Worm (Caenorhabditis elegans) whole organism, midembryonic: ENCODE measurements around the gene cdgs-1.

Source experiments
- cog-1 ChIP-seq: sonication (generic microtip); optimal IDR thresholded peaks from 2 replicates; lab custom pipeline; 2016; ENCODE audit warnings: missing genetic modification characterization, missing compliant biosample characterization
- flt-1 ChIP-seq: fragments of 200-800 bp; sonication (Bioruptor generic); IDR thresholded peaks from 2 replicates; pipeline ENCODE4 v1.3.6; 2022; ENCODE audit warnings: missing genetic modification characterization, missing compliant biosample characterization
- tab-1 ChIP-seq: fragments of 200-800 bp; sonication (Bioruptor generic); IDR thresholded peaks from 2 replicates; pipeline ENCODE4 v1.3.6; 2022; ENCODE audit warnings: missing genetic modification characterization, missing compliant biosample characterization

DNA sequence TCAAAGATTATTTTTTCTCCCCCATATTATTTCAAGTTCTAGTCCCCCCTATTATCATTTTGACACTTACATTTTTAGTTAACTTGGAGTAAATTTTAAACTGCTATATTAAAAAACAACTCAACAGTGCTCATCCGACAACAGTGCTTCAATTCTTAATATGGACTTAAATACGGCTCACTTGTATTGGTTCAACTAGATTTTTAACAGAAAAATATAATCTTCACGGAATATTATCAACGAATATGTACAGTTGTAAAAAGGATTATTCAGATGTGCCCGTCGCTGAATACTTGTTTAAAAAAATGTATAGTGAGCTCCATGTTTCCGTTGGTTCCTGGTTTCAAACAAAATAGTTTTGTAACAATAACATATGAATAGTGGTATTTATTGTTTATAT, 15.2 kb downstream of the cdgs-1 start:
- no peak for TF ChIP-seq cog-1 (tag; lab: Kevin White, UChicago)
- no peak for TF ChIP-seq tab-1
- TF ChIP-seq flt-1 (GFP tag; lab: Robert Waterston, UW), result no peak
